Worm (Caenorhabditis elegans) whole organism, midembryonic: ENCODE measurements around the gene grd-2.

ENCODE experiments used
- T22C8.4 ChIP-seq: fragments of 200-800 bp; sonication (Bioruptor generic); IDR thresholded peaks from 2 replicates; pipeline ENCODE4 v1.3.6; 2022; ENCODE audit warnings: missing genetic modification characterization, missing compliant biosample characterization
- cog-1 ChIP-seq: sonication (generic microtip); optimal IDR thresholded peaks from 2 replicates; lab custom pipeline; 2016; ENCODE audit warnings: missing genetic modification characterization, missing compliant biosample characterization
- flt-1 ChIP-seq: fragments of 200-800 bp; sonication (Bioruptor generic); IDR thresholded peaks from 2 replicates; pipeline ENCODE4 v1.3.6; 2022; ENCODE audit warnings: missing genetic modification characterization, missing compliant biosample characterization
- klf-2 ChIP-seq: fragments of 200-800 bp; sonication (Bioruptor generic); conservative IDR thresholded peaks from 2 replicates; pipeline ENCODE4 v1.3.6; 2022; ENCODE audit warnings: missing genetic modification reagents, missing genetic modification characterization, missing compliant biosample characterization
- med-1 ChIP-seq: sonication (generic microtip); optimal IDR thresholded peaks from 2 replicates; lab custom pipeline; 2017; ENCODE audit warnings: missing genetic modification characterization, mild to moderate bottlenecking, missing compliant biosample characterization, antibody characterized with exemption, missing genetic modification reagents; ENCODE audit not compliant: insufficient read depth
- ref-1 ChIP-seq: fragments of 200-800 bp; sonication (Bioruptor generic); conservative IDR thresholded peaks from 2 replicates; pipeline ENCODE4 v1.3.6; 2022; ENCODE audit warnings: missing genetic modification reagents, missing genetic modification characterization, missing compliant biosample characterization
- tab-1 ChIP-seq: fragments of 200-800 bp; sonication (Bioruptor generic); IDR thresholded peaks from 2 replicates; pipeline ENCODE4 v1.3.6; 2022; ENCODE audit warnings: missing genetic modification characterization, missing compliant biosample characterization
- ztf-23 ChIP-seq: fragments of 200-800 bp; sonication (Bioruptor generic); IDR thresholded peaks from 2 replicates; pipeline ENCODE4 v1.3.6; 2022; ENCODE audit warnings: missing genetic modification reagents, missing genetic modification characterization, missing compliant biosample characterization
- ztf-29 ChIP-seq: fragments of 200-800 bp; sonication (Bioruptor generic); IDR thresholded peaks from 2 replicates; pipeline ENCODE4 v1.3.6; 2022; ENCODE audit warnings: missing genetic modification reagents, missing genetic modification characterization, missing compliant biosample characterization

The grd-2 gene

ce11 chrV:20639294-20639693, 29.7 kb downstream of the grd-2 start, which contains the start of gene srxa-14:
TSS of gene srxa-14 (plus strand) at chrV:20639594.
- TF ChIP-seq T22C8.4 (no peak), ztf-23 (GFP tag; lab: Robert Waterston, UW) (no peak), ref-1 (no peak), med-1 (GFP tag; lab: Kevin White, UChicago) (no peak), ztf-29 (GFP tag; lab: Robert Waterston, UW) (no peak), flt-1 (no peak), cog-1 (tag; lab: Kevin White, UChicago) (no peak), klf-2 (no peak), tab-1 (no peak)

- TF ChIP-seq klf-2 (no peak), ztf-23 (GFP tag; lab: Robert Waterston, UW) (no peak)
Observed at ce11 chrV:20641896-20642295, 32.3 kb downstream of the grd-2 start, which contains the start of gene srxa-15. TSS of gene srxa-15 (plus strand) at chrV:20642196.

- no peak for TF ChIP-seq flt-1
- TF ChIP-seq ref-1, result no peak
- no peak for TF ChIP-seq tab-1
- no peak for TF ChIP-seq ztf-29 (GFP tag; lab: Robert Waterston, UW)
- no peak for TF ChIP-seq cog-1 (tag; lab: Kevin White, UChicago)
- no peak for TF ChIP-seq klf-2
- no peak for TF ChIP-seq ztf-23 (GFP tag; lab: Robert Waterston, UW)
- TF ChIP-seq med-1 (GFP tag; lab: Kevin White, UChicago), result no peak
- TF ChIP-seq T22C8.4, result no peak
Observed at ce11 chrV:20645479-20645878, 35.9 kb downstream of the grd-2 start.

- TF ChIP-seq cog-1 (tag; lab: Kevin White, UChicago) (no peak), T22C8.4 (no peak), tab-1 (no peak), ztf-23 (GFP tag; lab: Robert Waterston, UW) (no peak), ztf-29 (GFP tag; lab: Robert Waterston, UW) (no peak), klf-2 (no peak), flt-1 (no peak), med-1 (GFP tag; lab: Kevin White, UChicago) (no peak), ref-1 (no peak)
Observed at ce11 chrV:20648868-20649267, 39.3 kb downstream of the grd-2 start.

ce11 chrV:20651923-20652322, 42.3 kb downstream of the grd-2 start:
- TF ChIP-seq ztf-23 (GFP tag; lab: Robert Waterston, UW), result no peak
- TF ChIP-seq med-1 (GFP tag; lab: Kevin White, UChicago), result no peak
- TF ChIP-seq tab-1, result no peak
- TF ChIP-seq flt-1, result no peak
- TF ChIP-seq ref-1, result no peak
- no peak for TF ChIP-seq T22C8.4
- TF ChIP-seq klf-2, result no peak
- no peak for TF ChIP-seq ztf-29 (GFP tag; lab: Robert Waterston, UW)

- TF ChIP-seq ref-1, result no peak
- TF ChIP-seq tab-1, result no peak
- TF ChIP-seq klf-2, result no peak
- TF ChIP-seq ztf-29 (GFP tag; lab: Robert Waterston, UW), result no peak
- no peak for TF ChIP-seq cog-1 (tag; lab: Kevin White, UChicago)
- no peak for TF ChIP-seq flt-1
- no peak for TF ChIP-seq T22C8.4
- no peak for TF ChIP-seq med-1 (GFP tag; lab: Kevin White, UChicago)
- no peak for TF ChIP-seq ztf-23 (GFP tag; lab: Robert Waterston, UW)
Observed at ce11 chrV:20654350-20654749, 44.8 kb downstream of the grd-2 start, which contains the start of gene mnr-1. TSS of gene mnr-1 (plus strand) at chrV:20654650.

ce11 chrV:20655174-20655573, 45.6 kb downstream of the grd-2 start:
- TF ChIP-seq ztf-29 (GFP tag; lab: Robert Waterston, UW), result no peak
- TF ChIP-seq ref-1, result no peak
- no peak for TF ChIP-seq med-1 (GFP tag; lab: Kevin White, UChicago)
- TF ChIP-seq flt-1, result no peak
- TF ChIP-seq ztf-23 (GFP tag; lab: Robert Waterston, UW), result no peak
- no peak for TF ChIP-seq tab-1
- no peak for TF ChIP-seq klf-2
- no peak for TF ChIP-seq T22C8.4
- TF ChIP-seq cog-1 (tag; lab: Kevin White, UChicago), result no peak

ce11 chrV:20656626-20657025, 47.0 kb downstream of the grd-2 start:
- no peak for TF ChIP-seq ztf-23 (GFP tag; lab: Robert Waterston, UW)

- TF ChIP-seq ztf-29 (GFP tag; lab: Robert Waterston, UW), result no peak
- TF ChIP-seq T22C8.4, result no peak
- no peak for TF ChIP-seq flt-1
- no peak for TF ChIP-seq cog-1 (tag; lab: Kevin White, UChicago)
- TF ChIP-seq ztf-23 (GFP tag; lab: Robert Waterston, UW), result no peak
- TF ChIP-seq ref-1, result no peak
- TF ChIP-seq klf-2, result no peak
- TF ChIP-seq tab-1, result no peak
- TF ChIP-seq med-1 (GFP tag; lab: Kevin White, UChicago), result no peak
Observed at ce11 chrV:20660025-20660424, 50.4 kb downstream of the grd-2 start, which contains the start of gene W01F3.2. TSS of gene W01F3.2 (plus strand) at chrV:20660325.

ce11 chrV:20662474-20662873, 52.9 kb downstream of the grd-2 start:
- TF ChIP-seq ztf-23 (GFP tag; lab: Robert Waterston, UW), result no peak
- no peak for TF ChIP-seq cog-1 (tag; lab: Kevin White, UChicago)
- no peak for TF ChIP-seq klf-2
- TF ChIP-seq tab-1, result no peak
- no peak for TF ChIP-seq med-1 (GFP tag; lab: Kevin White, UChicago)
- no peak for TF ChIP-seq ztf-29 (GFP tag; lab: Robert Waterston, UW)
- no peak for TF ChIP-seq ref-1
- TF ChIP-seq flt-1, result no peak
- TF ChIP-seq T22C8.4, result no peak
